Fruit fly (Drosophila melanogaster) whole organism, embryonic: Measurements from ENCODE around the gene CG43062.

Source experiments
- CG10209 ChIP-seq: fragments of 200-800 bp; sonication (Bioruptor generic); optimal IDR thresholded peaks from 3 replicates; lab custom pipeline; 2017; ENCODE audit warnings: missing biosample characterization, mild to moderate bottlenecking, missing genetic modification characterization, missing genetic modification reagents
- CG11085 ChIP-seq: fragments of 200-800 bp; sonication (Bioruptor generic); IDR thresholded peaks from 2 replicates; pipeline ENCODE4 v1.3.6; 2022; ENCODE audit warnings: missing biosample characterization, missing genetic modification characterization
- CG12219 ChIP-seq: fragments of 200-800 bp; sonication (Bioruptor generic); optimal IDR thresholded peaks from 3 replicates; lab custom pipeline; 2018; ENCODE audit warnings: missing biosample characterization, mild to moderate bottlenecking, missing genetic modification characterization
- CG12659 ChIP-seq: fragments of 200-800 bp; sonication (Bioruptor generic); optimal IDR thresholded peaks from 3 replicates; lab custom pipeline; 2017; ENCODE audit warnings: mild to moderate bottlenecking, missing biosample characterization, missing genetic modification reagents, missing genetic modification characterization
- CG13287 ChIP-seq: fragments of 200-800 bp; sonication (Bioruptor generic); IDR thresholded peaks from 2 replicates; pipeline ENCODE4 v1.3.6; 2022; ENCODE audit warnings: missing biosample characterization, missing genetic modification characterization; ENCODE audit not compliant: partially characterized antibody
- CG14710 ChIP-seq: fragments of 200-800 bp; sonication (Bioruptor generic); optimal IDR thresholded peaks from 3 replicates; lab custom pipeline; 2019; ENCODE audit warnings: missing biosample characterization, mild to moderate bottlenecking, missing genetic modification characterization, moderate library complexity
- CG1603 ChIP-seq: fragments of 200-800 bp; sonication (Bioruptor generic); optimal IDR thresholded peaks from 2 replicates; lab custom pipeline; 2019; ENCODE audit warnings: missing biosample characterization, mild to moderate bottlenecking, missing genetic modification characterization, moderate library complexity
- CG16863 ChIP-seq: fragments of 200-800 bp; sonication (Bioruptor generic); optimal IDR thresholded peaks from 3 replicates; lab custom pipeline; 2016; ENCODE audit warnings: missing biosample characterization, missing genetic modification characterization
- CG17186 ChIP-seq: fragments of 200-800 bp; sonication (Bioruptor generic); optimal IDR thresholded peaks from 3 replicates; lab custom pipeline; 2017; ENCODE audit warnings: missing biosample characterization, missing genetic modification reagents, missing genetic modification characterization
- CG2116 ChIP-seq: fragments of 200-800 bp; sonication (Bioruptor generic); optimal IDR thresholded peaks from 3 replicates; lab custom pipeline; 2018; ENCODE audit warnings: missing biosample characterization, mild to moderate bottlenecking, missing genetic modification characterization
- CG2202 ChIP-seq: fragments of 200-800 bp; sonication (Bioruptor generic); optimal IDR thresholded peaks from 2 replicates; lab custom pipeline; 2018; ENCODE audit warnings: missing biosample characterization, mild to moderate bottlenecking, missing genetic modification characterization
- CG31224 ChIP-seq: fragments of 200-800 bp; sonication (Bioruptor generic); IDR thresholded peaks from 2 replicates; pipeline ENCODE4 v1.3.6; 2022; ENCODE audit warnings: missing biosample characterization, missing genetic modification characterization
- CG3726 ChIP-seq: fragments of 200-800 bp; sonication (Bioruptor generic); IDR thresholded peaks from 3 replicates; pipeline ENCODE4, ENCODE4 v1.3.6; 2022; ENCODE audit warnings: missing biosample characterization, missing genetic modification characterization
- CG4360 ChIP-seq: fragments of 200-800 bp; sonication (Bioruptor generic); IDR thresholded peaks from 2 replicates; pipeline ENCODE4 v1.3.6; 2022; ENCODE audit warnings: missing biosample characterization, missing genetic modification characterization
- CG4424 ChIP-seq: fragments of 200-800 bp; sonication (Bioruptor generic); optimal IDR thresholded peaks from 3 replicates; lab custom pipeline; 2016; ENCODE audit warnings: missing biosample characterization, missing genetic modification characterization
- CG7745 ChIP-seq: fragments of 200-800 bp; sonication (Bioruptor generic); optimal IDR thresholded peaks from 2 replicates; lab custom pipeline; 2018; ENCODE audit warnings: missing biosample characterization, mild to moderate bottlenecking, missing genetic modification characterization, moderate library complexity
- CG9797 ChIP-seq: fragments of 200-800 bp; sonication (Bioruptor generic); optimal IDR thresholded peaks from 3 replicates; lab custom pipeline; 2018; ENCODE audit warnings: missing biosample characterization, mild to moderate bottlenecking, missing genetic modification characterization
- CkIIα-i1 ChIP-seq: fragments of 200-800 bp; sonication (Bioruptor generic); IDR thresholded peaks from 2 replicates; pipeline ENCODE4 v1.3.6; 2022; ENCODE audit warnings: missing biosample characterization, missing genetic modification characterization
- Dek ChIP-seq: fragments of 200-800 bp; sonication (Bioruptor generic); optimal IDR thresholded peaks from 3 replicates; lab custom pipeline; 2019; ENCODE audit warnings: missing biosample characterization, mild to moderate bottlenecking, missing genetic modification characterization, moderate library complexity
- Dip3 ChIP-seq: fragments of 200-800 bp; sonication (Bioruptor generic); optimal IDR thresholded peaks from 3 replicates; lab custom pipeline; 2016; ENCODE audit warnings: missing biosample characterization, missing genetic modification characterization
- E2f2 ChIP-seq: fragments of 200-800 bp; sonication (Bioruptor generic); IDR thresholded peaks from 2 replicates; pipeline ENCODE4 v1.3.6; 2022; ENCODE audit warnings: missing biosample characterization, missing genetic modification characterization
- Ets65A ChIP-seq: fragments of 200-800 bp; sonication (Bioruptor generic); peaks from one replicate; lab custom pipeline; 2016; ENCODE audit warnings: missing biosample characterization, missing genetic modification characterization
- HLHmδ ChIP-seq: fragments of 200-800 bp; sonication (Bioruptor generic); optimal IDR thresholded peaks from 2 replicates; lab custom pipeline; 2018; ENCODE audit warnings: missing biosample characterization, mild to moderate bottlenecking, missing genetic modification characterization, moderate library complexity
- MBD-R2 ChIP-seq: fragments of 200-800 bp; sonication (Bioruptor generic); IDR thresholded peaks from 2 replicates; pipeline ENCODE4 v1.3.6; 2022; ENCODE audit warnings: missing biosample characterization, missing genetic modification characterization
- Med ChIP-seq: fragments of 200-800 bp; sonication (Bioruptor generic); peaks from one replicate; lab custom pipeline; 2016; ENCODE audit warnings: missing biosample characterization, missing genetic modification characterization, mild to moderate bottlenecking, inconsistent platforms, moderate library complexity
- Meics ChIP-seq: fragments of 200-800 bp; sonication (Bioruptor generic); optimal IDR thresholded peaks from 2 replicates; lab custom pipeline; 2017; ENCODE audit warnings: missing biosample characterization, mild to moderate bottlenecking, missing genetic modification characterization
- Nf-YC ChIP-seq: fragments of 200-800 bp; optimal IDR thresholded peaks from 3 replicates; lab custom pipeline; 2019; ENCODE audit warnings: missing biosample characterization, mild to moderate bottlenecking, missing genetic modification characterization, moderate library complexity
- PHDP ChIP-seq: fragments of 200-800 bp; sonication (Bioruptor generic); optimal IDR thresholded peaks from 3 replicates; lab custom pipeline; 2018; ENCODE audit warnings: missing biosample characterization, mild to moderate bottlenecking, missing genetic modification characterization, moderate library complexity
- Sin3A ChIP-seq: fragments of >200 bp; optimal IDR thresholded peaks from 2 replicates; lab custom pipeline; 2018
- Sry-δ ChIP-seq: fragments of 200-800 bp; sonication (Bioruptor generic); optimal IDR thresholded peaks from 2 replicates; lab custom pipeline; 2016; ENCODE audit warnings: missing biosample characterization, missing genetic modification characterization
- Taf1 ChIP-seq: fragments of 200-800 bp; sonication (Bioruptor generic); IDR thresholded peaks from 2 replicates; pipeline ENCODE4 v1.3.6; 2022; ENCODE audit warnings: missing biosample characterization, missing genetic modification characterization
- amos ChIP-seq: fragments of 200-800 bp; sonication (Bioruptor generic); IDR thresholded peaks from 2 replicates; pipeline ENCODE4 v1.3.6; 2022; ENCODE audit warnings: missing biosample characterization, missing genetic modification characterization; ENCODE audit not compliant: partially characterized antibody
- bcd ChIP-seq: fragments of 200-800 bp; sonication (Bioruptor generic); optimal IDR thresholded peaks from 2 replicates; lab custom pipeline; 2017; ENCODE audit warnings: missing biosample characterization, mild to moderate bottlenecking, missing genetic modification characterization
- cad ChIP-seq: fragments of >200 bp; optimal IDR thresholded peaks from 2 replicates; lab custom pipeline; 2017; ENCODE audit warnings: missing biosample characterization, missing genetic modification characterization
- crp ChIP-seq, 2 experiments: fragments of 200-800 bp; sonication (Bioruptor generic); optimal IDR thresholded peaks; 2 replicates in 1 of 2; 3 replicates in 1 of 2; lab custom pipeline; 2017; ENCODE audit warnings: missing biosample characterization in 2 of 2, missing genetic modification characterization in 2 of 2, mild to moderate bottlenecking in 1 of 2, moderate library complexity in 1 of 2
- dati ChIP-seq: fragments of 200-800 bp; sonication (Bioruptor generic); IDR thresholded peaks from 2 replicates; pipeline ENCODE4 v1.3.6; 2022; ENCODE audit warnings: missing biosample characterization, missing genetic modification characterization
- dpn ChIP-seq, 2 experiments: fragments of 200-800 bp; sonication (Bioruptor generic); optimal IDR thresholded peaks; 3 replicates each; lab custom pipeline; 2016; ENCODE audit warnings: missing biosample characterization in 2 of 2, missing genetic modification characterization in 2 of 2
- gcm ChIP-seq: fragments of 200-800 bp; sonication (Bioruptor generic); optimal IDR thresholded peaks from 2 replicates; lab custom pipeline; 2019; ENCODE audit warnings: missing biosample characterization, mild to moderate bottlenecking, missing genetic modification characterization, moderate library complexity
- gro ChIP-seq: fragments of 200-800 bp; sonication (Bioruptor generic); optimal IDR thresholded peaks from 2 replicates; lab custom pipeline; 2016; ENCODE audit warnings: missing biosample characterization, missing genetic modification characterization
- gsb ChIP-seq: fragments of 200-800 bp; sonication (Bioruptor generic); IDR thresholded peaks from 2 replicates; pipeline ENCODE4 v1.3.6; 2022; ENCODE audit warnings: missing biosample characterization, missing genetic modification characterization
- her ChIP-seq: fragments of 200-800 bp; sonication (Bioruptor generic); optimal IDR thresholded peaks from 2 replicates; lab custom pipeline; 2016; ENCODE audit warnings: missing biosample characterization, missing genetic modification characterization
- hkb ChIP-seq, 2 experiments: fragments of 200-800 bp in 1 of 2; fragments of >200 bp in 1 of 2; sonication (Bioruptor generic) in 1 of 2; IDR thresholded peaks in 1 of 2; optimal IDR thresholded peaks in 1 of 2; 2 replicates each; pipeline versions ENCODE4 v1.3.6 to Lab custom; 2017 to 2022; ENCODE audit warnings: missing biosample characterization in 1 of 2, missing genetic modification characterization in 1 of 2
- oc ChIP-seq: fragments of 200-800 bp; sonication (Bioruptor generic); optimal IDR thresholded peaks from 2 replicates; lab custom pipeline; 2018; ENCODE audit warnings: missing biosample characterization, mild to moderate bottlenecking, missing genetic modification characterization, moderate library complexity
- phol ChIP-seq: fragments of 200-800 bp; sonication (Bioruptor generic); optimal IDR thresholded peaks from 3 replicates; lab custom pipeline; 2018; ENCODE audit warnings: missing biosample characterization, mild to moderate bottlenecking, missing genetic modification characterization, moderate library complexity
- ro ChIP-seq: fragments of 200-800 bp; sonication (Bioruptor generic); IDR thresholded peaks from 2 replicates; pipeline ENCODE4 v1.3.6; 2022; ENCODE audit warnings: missing biosample characterization, missing genetic modification characterization
- slp2 ChIP-seq: fragments of 200-800 bp; sonication (Bioruptor generic); optimal IDR thresholded peaks from 2 replicates; lab custom pipeline; 2016; ENCODE audit warnings: missing biosample characterization, missing genetic modification characterization
- tio ChIP-seq: fragments of 200-800 bp; sonication (Bioruptor generic); optimal IDR thresholded peaks from 2 replicates; lab custom pipeline; 2017; ENCODE audit warnings: missing biosample characterization, missing genetic modification characterization, inconsistent platforms

Gene CG43062

DNA sequence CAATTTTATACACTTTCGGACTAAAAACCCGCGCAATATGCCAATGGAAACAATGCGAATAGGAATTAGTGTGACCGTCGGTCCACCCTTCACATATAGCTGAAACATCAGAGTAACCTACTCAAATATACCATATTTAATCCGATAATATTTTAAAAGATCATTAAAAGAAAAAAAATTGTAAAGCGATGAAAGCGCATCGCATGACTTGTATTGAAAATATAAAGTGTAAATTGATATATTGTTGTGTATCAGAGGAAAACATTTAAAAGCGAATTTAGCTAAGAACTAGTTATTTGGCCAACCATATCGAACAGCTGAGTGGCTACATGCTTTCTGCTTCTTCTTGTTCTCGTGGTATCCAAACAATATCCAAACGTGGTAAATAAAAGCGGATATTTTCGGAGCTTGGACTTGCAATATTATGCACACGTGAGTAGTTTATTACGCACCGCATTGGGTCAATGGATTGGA is 8.4 kb upstream of the CG43062 start, which contains the start of the genes Blm and CG14722 (continued):
- no peak for TF ChIP-seq dati (GFP tag; lab: Robert Waterston, UW)
- peak; percentile 64 for TF ChIP-seq Med (GFP tag; lab: Kevin White, UChicago)
- TF ChIP-seq CG4360 (GFP tag; lab: Robert Waterston, UW): no peak
- TF ChIP-seq gcm: no peak
- TF ChIP-seq crp (GFP tag; optimal IDR thresholded peaks at IDR 0.05; lab: Kevin White, UChicago): peak; percentile 46 to 91
- TF ChIP-seq CG12659 (GFP tag; lab: Kevin White, UChicago): peak; percentile 49
- peak; percentile 68; the same call in 1 of the 2 replicates for TF ChIP-seq MBD-R2 (GFP tag; lab: Robert Waterston, UW)
- no peak for TF ChIP-seq Meics (GFP tag; lab: Kevin White, UChicago)
- TF ChIP-seq Dek (tag; lab: Kevin White, UChicago): no peak
- TF ChIP-seq CkIIα-i1 (GFP tag; lab: Robert Waterston, UW): no peak
- peak; percentile 75 for TF ChIP-seq CG9797 (GFP tag; lab: Kevin White, UChicago)
- TF ChIP-seq CG2202 (tag; lab: Kevin White, UChicago): no peak
- peak; percentile 33 for TF ChIP-seq gro
- TF ChIP-seq CG4424 (GFP tag; lab: Kevin White, UChicago): no peak
- TF ChIP-seq gsb (GFP tag; lab: Robert Waterston, UW): no peak
- no peak for TF ChIP-seq hkb (optimal IDR thresholded peaks at IDR 0.05; lab: Kevin White, UChicago)
- TF ChIP-seq hkb (GFP tag; IDR thresholded peaks at IDR 0.05; lab: Robert Waterston, UW): no peak
- TF ChIP-seq CG31224 (GFP tag; lab: Robert Waterston, UW): no peak
- TF ChIP-seq tio (GFP tag; lab: Kevin White, UChicago): no peak
- peak; percentile 77 for TF ChIP-seq E2f2 (GFP tag; lab: Robert Waterston, UW)
- no peak for TF ChIP-seq bcd (GFP tag; lab: Kevin White, UChicago)
- peak; percentile 55 for TF ChIP-seq CG2116 (GFP tag; lab: Kevin White, UChicago)
- no peak for TF ChIP-seq Dip3 (GFP tag; lab: Kevin White, UChicago)
- TF ChIP-seq CG11085 (GFP tag; lab: Robert Waterston, UW): no peak
- TF ChIP-seq CG12219 (GFP tag; lab: Kevin White, UChicago): no peak
- no peak for TF ChIP-seq HLHmδ (GFP tag; lab: Kevin White, UChicago)
- TF ChIP-seq CG3726: no peak
- no peak for TF ChIP-seq PHDP (tag; lab: Kevin White, UChicago)
- no peak for TF ChIP-seq oc (tag; lab: Kevin White, UChicago)

DNA sequence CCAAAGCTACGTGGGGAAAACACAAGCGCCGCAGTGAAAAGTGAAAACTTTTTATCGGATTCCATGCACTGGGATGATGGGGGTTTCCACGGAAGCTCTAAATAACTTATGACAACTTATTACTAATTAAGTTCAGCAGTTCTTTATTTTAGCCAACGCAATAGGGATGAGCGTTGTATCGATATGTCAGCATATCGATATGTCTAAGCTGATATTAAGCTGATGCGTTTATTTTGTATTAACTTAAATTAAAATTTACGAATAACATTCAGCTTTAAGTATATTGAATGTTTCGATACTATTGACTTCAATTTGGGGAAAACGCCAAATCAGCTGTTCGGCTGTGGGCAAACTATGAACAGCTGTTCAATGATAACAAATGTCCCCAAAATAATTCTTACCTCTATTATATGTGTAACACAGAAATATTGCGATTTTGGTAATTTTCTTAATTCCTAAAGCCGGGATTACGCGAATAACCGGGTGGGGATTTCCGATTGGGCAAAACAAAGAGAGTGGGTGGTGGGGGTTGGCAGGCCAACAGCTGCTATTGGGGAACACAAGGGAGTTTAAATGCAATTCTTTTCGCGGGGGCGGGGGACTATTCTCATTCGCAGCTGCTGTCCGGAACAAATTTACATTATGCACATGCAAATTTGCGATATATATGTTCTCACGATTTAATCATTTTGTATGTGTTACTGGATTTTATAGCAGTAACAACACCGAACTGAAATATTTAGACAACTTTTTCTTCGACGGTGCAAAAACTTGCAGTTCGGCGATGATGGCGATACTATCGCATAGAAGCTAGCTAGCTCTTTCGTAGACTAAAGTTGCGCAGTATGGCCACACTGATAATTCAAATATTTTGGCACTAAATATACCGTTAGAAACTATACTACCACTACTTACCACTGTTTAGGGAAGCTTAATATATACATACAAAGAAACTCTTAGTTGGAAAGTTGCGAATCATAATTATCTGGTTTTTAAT is 538 bp upstream of the CG43062 start, which contains the start of gene CG6923:
CG6923 (minus strand) TSS at position 733 of the 997 bp plus-strand sequence.
- TF ChIP-seq CG16863 (GFP tag; lab: Kevin White, UChicago) (no peak), CG11085 (GFP tag; lab: Robert Waterston, UW) (no peak), Dek (tag; lab: Kevin White, UChicago) (no peak), Sin3A (lab: Kevin White, UChicago) (peak; percentile 66), amos (GFP tag; lab: Robert Waterston, UW) (peak; percentile 93), ro (GFP tag; lab: Robert Waterston, UW) (no peak), slp2 (GFP tag; lab: Kevin White, UChicago) (no peak), phol (tag; lab: Kevin White, UChicago) (peak; percentile 23), CG17186 (GFP tag; lab: Kevin White, UChicago) (peak; percentile 35), cad (GFP tag; lab: Kevin White, UChicago) (no peak), Sry-δ (GFP tag; lab: Kevin White, UChicago) (peak; percentile 84), CG1603 (peak; percentile 70), Taf1 (GFP tag; lab: Robert Waterston, UW) (no peak), CG13287 (GFP tag; lab: Robert Waterston, UW) (peak; percentile 79), bcd (GFP tag; lab: Kevin White, UChicago) (no peak), her (GFP tag; lab: Kevin White, UChicago) (no peak), CG9797 (GFP tag; lab: Kevin White, UChicago) (peak; percentile 76), Nf-YC (tag; lab: Kevin White, UChicago) (peak; percentile 90), dpn (GFP tag; optimal IDR thresholded peaks at IDR 0.05; lab: Kevin White, UChicago) (no peak), CG10209 (no peak), Ets65A (GFP tag; lab: Kevin White, UChicago) (peak; percentile 66), CG7745 (no peak), CG14710 (peak; percentile 21)
